4 worm cellular contexts compared by ENCODE assay signal in the genomic region with DNA sequence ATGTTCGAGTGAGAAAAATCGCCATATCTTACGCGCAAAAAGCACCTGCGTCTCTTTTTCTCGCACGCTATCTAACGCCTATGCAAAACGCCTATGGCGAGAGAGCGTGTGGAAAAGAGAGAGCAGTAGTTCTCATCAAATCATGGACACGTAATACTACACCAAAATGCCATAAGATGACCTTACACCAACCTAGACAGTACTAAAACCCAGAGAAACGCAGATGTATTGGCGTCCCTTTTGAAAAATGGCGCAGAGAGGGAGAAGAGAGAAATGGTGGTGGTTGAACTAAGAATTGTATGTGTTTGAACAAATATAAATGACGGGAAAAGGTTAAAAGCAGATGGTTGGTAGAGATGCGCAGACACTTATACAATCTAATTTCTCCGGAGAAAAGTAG.
TF ChIP-seq lines count a peak whose summit lies in the region.

TSS of gene Y38H6C.16 (minus strand) at position 293 of the 400 bp plus-strand sequence.

TF ChIP-seq in whole organism, L1 larva, 84 proteins besides CTCF, POLR2A, EP300 and RAD21 (continues in another document):
- TF ChIP-seq lir-3 (tag; optimal IDR thresholded peaks at IDR 0.05; lab: Kevin White, UChicago; ENCODE audit: poor library complexity) (no peak), tlp-1 (tag; optimal IDR thresholded peaks at IDR 0.05; lab: Kevin White, UChicago) (no peak), zag-1 (tag; optimal IDR thresholded peaks at IDR 0.05; lab: Kevin White, UChicago) (no peak), C34B4.2 (tag; optimal IDR thresholded peaks at IDR 0.05; lab: Kevin White, UChicago) (no peak), efl-1 (optimal IDR thresholded peaks at IDR 0.05; lab: Kevin White, UChicago) (peak; percentile 12 to 19), efl-1 (GFP tag; optimal IDR thresholded peaks at IDR 0.05 in 1 of 2; lab: Kevin White, UChicago) (peak in 1 of 2 experiments; percentile 83), nhr-237 (tag; optimal IDR thresholded peaks at IDR 0.05; lab: Kevin White, UChicago) (no peak), rnt-1 (tag; optimal IDR thresholded peaks at IDR 0.05; lab: Kevin White, UChicago) (no peak), lin-35 (GFP tag; optimal IDR thresholded peaks at IDR 0.05; lab: Kevin White, UChicago) (peak in 1 of 2 experiments; percentile 20), nhr-28 (tag; optimal IDR thresholded peaks at IDR 0.05; lab: Kevin White, UChicago) (no peak), nhr-76 (tag; optimal IDR thresholded peaks at IDR 0.05; lab: Kevin White, UChicago) (no peak), unc-98 (GFP tag; IDR thresholded peaks at IDR 0.05; lab: Robert Waterston, UW) (no peak), unc-130 (tag; optimal IDR thresholded peaks at IDR 0.05; lab: Kevin White, UChicago) (no peak), isw-1 (GFP tag; IDR thresholded peaks at IDR 0.05; lab: Robert Waterston, UW) (no peak), nhr-85 (tag; lab: Kevin White, UChicago) (peak; percentile 73), nhr-84 (tag; optimal IDR thresholded peaks at IDR 0.05; lab: Kevin White, UChicago) (no peak), mab-9 (GFP tag; IDR thresholded peaks at IDR 0.05; lab: Robert Waterston, UW) (no peak), aly-2 (tag; optimal IDR thresholded peaks at IDR 0.05; lab: Kevin White, UChicago) (no peak), grh-1 (GFP tag; IDR thresholded peaks at IDR 0.05; lab: Robert Waterston, UW) (no peak), ceh-63 (GFP tag; optimal IDR thresholded peaks at IDR 0.05; lab: Kevin White, UChicago) (no peak), snpc-4 (tag; optimal IDR thresholded peaks at IDR 0.05; lab: Kevin White, UChicago) (no peak), unc-86 (tag; optimal IDR thresholded peaks at IDR 0.05; lab: Kevin White, UChicago) (no peak), F16B12.6 (tag; optimal IDR thresholded peaks at IDR 0.05; lab: Kevin White, UChicago) (peak; percentile 16)

TF ChIP-seq in whole organism, L3 larva, 47 proteins besides CTCF, POLR2A, EP300 and RAD21:
- TF ChIP-seq nhr-25 (tag; optimal IDR thresholded peaks at IDR 0.05; lab: Kevin White, UChicago) (peak; percentile 49), nhr-23 (tag; optimal IDR thresholded peaks at IDR 0.05; lab: Kevin White, UChicago) (no peak), aly-2 (tag; optimal IDR thresholded peaks at IDR 0.05; lab: Kevin White, UChicago) (no peak), lsy-12 (tag; optimal IDR thresholded peaks at IDR 0.05; lab: Kevin White, UChicago) (no peak), elt-1 (tag; optimal IDR thresholded peaks at IDR 0.05; lab: Kevin White, UChicago) (no peak), eor-1 (tag; optimal IDR thresholded peaks at IDR 0.05; lab: Kevin White, UChicago) (no peak)
TF ChIP-seq in whole organism, L3 larva: peak in this region for 1.

TF ChIP-seq in whole organism, late embryonic, 69 proteins besides CTCF, POLR2A, EP300 and RAD21:
- TF ChIP-seq elt-2 (tag; optimal IDR thresholded peaks at IDR 0.05; lab: Kevin White, UChicago), result peak; percentile 14
- no peak for TF ChIP-seq ztf-16 (tag; optimal IDR thresholded peaks at IDR 0.05; lab: Kevin White, UChicago)
- TF ChIP-seq pat-9 (tag; optimal IDR thresholded peaks at IDR 0.05; lab: Kevin White, UChicago), result no peak
- no peak for TF ChIP-seq fkh-6 (tag; optimal IDR thresholded peaks at IDR 0.05; lab: Kevin White, UChicago)
- TF ChIP-seq ceh-34 (tag; optimal IDR thresholded peaks at IDR 0.05; lab: Kevin White, UChicago), result no peak
TF ChIP-seq in whole organism, late embryonic: peak in this region for 1.

TF ChIP-seq in whole organism, young adult, 124 proteins besides CTCF, POLR2A, EP300 and RAD21:
- TF ChIP-seq rcor-1 (GFP tag; IDR thresholded peaks at IDR 0.05; lab: Robert Waterston, UW) (no peak), hmg-1.2 (GFP tag; IDR thresholded peaks at IDR 0.05; lab: Robert Waterston, UW) (peak; percentile 85)

Comparison
In these comparisons a context has a peak if more than half of its experiments do, and no peak if none do; other contexts are left out.
1. Of the 8 proteins assayed by ChIP-seq in both whole organism, young adult and whole organism, L1 larva: peak only in whole organism, young adult: none; only in whole organism, L1 larva: efl-1; in both: none; in neither: 5; mixed calls (peak in some experiments, not most) for 2.